Worm (Caenorhabditis elegans) whole organism, young adult: Measurements from ENCODE around the gene ZK622.4.

ENCODE experiments used
- F37B4.10 ChIP-seq: fragments of 200-800 bp; sonication (Bioruptor generic); IDR thresholded peaks from 2 replicates; pipeline ENCODE4 v1.3.6; 2022; ENCODE audit warnings: missing genetic modification characterization, missing compliant biosample characterization
- Y56A3A.18 ChIP-seq: fragments of 200-800 bp; sonication (Bioruptor generic); IDR thresholded peaks from 2 replicates; pipeline ENCODE4 v1.3.6; 2022; ENCODE audit warnings: missing genetic modification reagents, missing genetic modification characterization, missing compliant biosample characterization
- ama-1 ChIP-seq, 3 experiments: fragments of 150-350 bp in 1 of 3; sonication (generic microtip) in 2 of 3; optimal IDR thresholded peaks; 2 replicates each; lab custom pipeline; 2014 to 2018; ENCODE audit warnings: missing biosample characterization in 2 of 3, missing genetic modification characterization in 2 of 3, missing genetic modification reagents in 2 of 3
- repo-1 ChIP-seq: sonication (generic microtip); optimal IDR thresholded peaks from 2 replicates; lab custom pipeline; 2017; ENCODE audit warnings: mild to moderate bottlenecking, missing genetic modification characterization, missing compliant biosample characterization
- ztf-28 ChIP-seq: fragments of 200-800 bp; sonication (Bioruptor generic); IDR thresholded peaks from 2 replicates; pipeline ENCODE4 v1.3.6; 2022; ENCODE audit warnings: missing genetic modification reagents, missing genetic modification characterization, missing compliant biosample characterization

ce11 chrII:5330206-5330686 lies 37.7 kb downstream of the ZK622.4 start:
- TF ChIP-seq ama-1 (optimal IDR thresholded peaks at IDR 0.05; lab: Kevin White, UChicago) (no peak), ama-1 (GFP tag; optimal IDR thresholded peaks at IDR 0.05; lab: Kevin White, UChicago) (no peak), F37B4.10 (no peak), repo-1 (tag; lab: Kevin White, UChicago) (no peak), ztf-28 (no peak), Y56A3A.18 (GFP tag; lab: Robert Waterston, UW) (no peak)
